Fruit fly (Drosophila melanogaster): Measurements from ENCODE around the gene CheB38a.

DNA sequence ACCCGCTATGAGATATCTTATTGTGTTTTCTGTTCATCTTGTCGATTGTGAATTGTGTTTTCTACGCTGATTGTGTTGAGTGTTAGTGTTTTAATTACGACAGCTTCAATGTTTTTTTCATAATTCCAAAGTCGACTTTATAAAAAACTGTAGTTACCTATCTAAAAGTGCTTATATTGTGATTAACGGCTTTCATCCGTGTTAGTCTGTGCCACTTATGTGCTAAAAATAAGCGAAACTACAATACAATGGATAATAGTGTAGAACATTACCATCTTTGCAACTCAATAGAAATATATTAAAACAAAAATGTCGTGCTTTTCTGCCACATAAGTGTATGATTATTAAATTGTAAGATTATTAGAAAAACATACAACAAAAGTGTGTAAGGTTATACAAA is 2.2 kb downstream of the CheB38a start, which contains the start of gene CG33322:
- TF ChIP-seq CG33557 (GFP tag; optimal IDR thresholded peaks at IDR 0.05) (no peak), Max (GFP tag; optimal IDR thresholded peaks at IDR 0.05) (no peak), usp (GFP tag; optimal IDR thresholded peaks at IDR 0.05) (no peak), Xbp1 (GFP tag; optimal IDR thresholded peaks at IDR 0.05) (no peak), CG7271 (tag; optimal IDR thresholded peaks at IDR 0.05) (no peak), CG2129 (GFP tag; IDR thresholded peaks at IDR 0.05; ENCODE audit: partially characterized antibody) (no peak), Dfd (GFP tag; optimal IDR thresholded peaks at IDR 0.05) (no peak), BEAF-32 (GFP tag; optimal IDR thresholded peaks at IDR 0.05) (no peak), oc (tag; optimal IDR thresholded peaks at IDR 0.05) (no peak)

Measured in whole organism, embryonic.